Fruit fly (Drosophila melanogaster) whole organism: ENCODE measurements around the gene CG8003.

Source experiments
- CG8478 ChIP-seq: fragments of >200 bp; optimal IDR thresholded peaks from 2 replicates; lab custom pipeline; 2018; ENCODE audit warnings: inconsistent platforms
- Dll ChIP-seq: fragments of >200 bp; optimal IDR thresholded peaks from 2 replicates; lab custom pipeline; 2017
- EcR ChIP-seq, 2 experiments: fragments of >200 bp; optimal IDR thresholded peaks; 2 replicates each; lab custom pipeline; 2017; ENCODE audit warnings: missing biosample characterization in 2 of 2, missing genetic modification characterization in 2 of 2, missing genetic modification reagents in 2 of 2
- pan ChIP-seq: fragments of >200 bp; optimal IDR thresholded peaks from 2 replicates; lab custom pipeline; 2017
- psq ChIP-seq: fragments of >200 bp; optimal IDR thresholded peaks from 2 replicates; lab custom pipeline; 2017
- usp ChIP-seq: fragments of >200 bp; optimal IDR thresholded peaks from 2 replicates; lab custom pipeline; 2017; ENCODE audit warnings: missing biosample characterization, missing genetic modification characterization, mixed read lengths

DNA sequence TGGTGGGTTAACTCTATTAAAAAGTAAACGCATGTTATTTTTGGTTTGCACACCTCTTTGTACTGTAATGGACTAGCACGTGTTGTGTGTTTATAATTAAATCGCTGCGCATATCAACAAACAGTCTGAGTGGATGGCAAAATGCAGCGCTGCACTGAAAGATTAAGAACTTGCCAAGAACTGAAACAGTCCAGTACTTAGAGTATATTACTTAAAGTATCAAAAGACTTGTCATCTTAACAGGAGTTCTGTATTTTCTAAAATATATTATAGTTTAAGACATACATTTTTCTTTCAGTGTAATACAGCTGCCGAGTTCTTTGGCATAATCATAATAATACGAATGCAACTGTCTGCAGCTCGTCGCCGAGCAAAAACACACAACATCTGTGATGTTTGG lies 12.8 kb upstream of the CG8003 start:
- no peak for TF ChIP-seq pan
- no peak for TF ChIP-seq usp (GFP tag; lab: Kevin White, UChicago)
- TF ChIP-seq CG8478 (lab: Kevin White, UChicago) = no peak
- no peak for TF ChIP-seq Dll (lab: Kevin White, UChicago)
- TF ChIP-seq EcR (GFP tag; optimal IDR thresholded peaks at IDR 0.05; lab: Kevin White, UChicago) = no peak
- TF ChIP-seq psq (lab: Kevin White, UChicago) = no peak
